Worm (Caenorhabditis elegans) whole organism, early embryonic: Measurements from ENCODE around the gene amt-1.

Experiments
- ama-1 ChIP-seq: fragments of 150-350 bp; optimal IDR thresholded peaks from 2 replicates; lab custom pipeline; 2014
- ceh-36 ChIP-seq: sonication (generic microtip); optimal IDR thresholded peaks from 2 replicates; lab custom pipeline; 2016; ENCODE audit warnings: missing genetic modification characterization, inconsistent platforms, missing compliant biosample characterization
- flt-1 ChIP-seq: fragments of 200-800 bp; sonication (Bioruptor generic); IDR thresholded peaks from 2 replicates; pipeline ENCODE4 v1.3.6; 2022; ENCODE audit warnings: missing genetic modification characterization, missing compliant biosample characterization
- hmg-4 ChIP-seq: fragments of 200-800 bp; sonication (Bioruptor generic); optimal IDR thresholded peaks from 2 replicates; lab custom pipeline; 2018; ENCODE audit warnings: mild to moderate bottlenecking, missing genetic modification characterization, missing compliant biosample characterization

- TF ChIP-seq hmg-4 (GFP tag; lab: Kevin White, UChicago) (no peak), ceh-36 (tag; lab: Kevin White, UChicago) (no peak), flt-1 (GFP tag; lab: Robert Waterston, UW) (no peak), ama-1 (lab: Kevin White, UChicago) (no peak)
Measured at ce11 chrX:4604185-4604584, 32.9 kb downstream of the amt-1 start.
